Fruit fly (Drosophila melanogaster): ENCODE data around the gene CG33703.

- TF ChIP-seq CTCF (optimal IDR thresholded peaks at IDR 0.05) (no peak), CG8478 (optimal IDR thresholded peaks at IDR 0.05) (no peak)
Observed at dm6 chr3L:9525444-9525843, 13.0 kb upstream of the CG33703 start, which contains the start of gene CG33700.

Measured in S2 (cell line).